Fruit fly (Drosophila melanogaster): Measurements from ENCODE around the gene CG32191.

CG32191 gene

DNA sequence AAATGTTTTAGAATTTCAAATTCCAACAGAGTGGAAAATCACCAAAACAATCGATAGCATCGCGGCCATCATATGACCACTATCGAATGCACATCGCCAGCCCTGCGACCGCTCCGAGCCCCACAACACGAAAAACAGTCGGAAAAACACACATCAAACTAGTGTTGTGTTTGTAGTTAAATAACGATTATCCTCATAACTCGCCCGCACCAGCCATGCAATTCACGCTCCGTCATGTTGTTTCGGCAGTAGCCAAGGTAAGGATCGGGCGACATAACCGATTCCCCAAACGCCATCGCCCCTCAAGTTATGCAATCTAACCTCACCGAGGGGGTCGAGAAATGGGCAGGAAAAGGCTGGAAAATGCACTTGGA, 38.0 kb upstream of the CG32191 start (continued):
- TF ChIP-seq CG4730 (GFP tag; IDR thresholded peaks at IDR 0.05) (no peak), zen (tag; optimal IDR thresholded peaks at IDR 0.05) (no peak), E2f1 (GFP tag; IDR thresholded peaks at IDR 0.05) (no peak), dm (GFP tag; optimal IDR thresholded peaks at IDR 0.05) (no peak), grn (GFP tag; optimal IDR thresholded peaks at IDR 0.05) (no peak), CG5953 (GFP tag; IDR thresholded peaks at IDR 0.05) (no peak), bowl (GFP tag; IDR thresholded peaks at IDR 0.05) (no peak), CG17912 (GFP tag; optimal IDR thresholded peaks at IDR 0.05) (no peak), pnt (GFP tag; optimal IDR thresholded peaks at IDR 0.05) (no peak), Rx (GFP tag; IDR thresholded peaks at IDR 0.05) (no peak), ap (GFP tag; IDR thresholded peaks at IDR 0.05) (no peak), fd3F (GFP tag; optimal IDR thresholded peaks at IDR 0.05) (no peak), Hmr (GFP tag; optimal IDR thresholded peaks at IDR 0.05) (no peak), Dfd (GFP tag; optimal IDR thresholded peaks at IDR 0.05) (no peak), Opbp (GFP tag; IDR thresholded peaks at IDR 0.05; ENCODE audit: partially characterized antibody) (peak; percentile 84; the same call in 2 of the 3 replicates), chn (GFP tag; optimal IDR thresholded peaks at IDR 0.05) (peak; percentile 29), z (GFP tag; IDR thresholded peaks at IDR 0.05) (no peak), CTCF (GFP tag; optimal IDR thresholded peaks at IDR 0.05) (no peak), MBD-R2 (GFP tag; IDR thresholded peaks at IDR 0.05) (peak; percentile 29; the same call in 1 of the 2 replicates), da (GFP tag; optimal IDR thresholded peaks at IDR 0.05) (no peak), Hr39 (optimal IDR thresholded peaks at IDR 0.05) (no peak), CG17328 (GFP tag; IDR thresholded peaks at IDR 0.05) (no peak), CG17186 (GFP tag; optimal IDR thresholded peaks at IDR 0.05) (no peak), hbn (GFP tag; IDR thresholded peaks at IDR 0.05; ENCODE audit: partially characterized antibody) (peak; percentile 52), CG14860 (GFP tag; IDR thresholded peaks at IDR 0.05; ENCODE audit: partially characterized antibody) (peak; percentile 29; the same call in 1 of the 3 replicates), Optix (GFP tag; IDR thresholded peaks at IDR 0.05) (no peak), CG7786 (GFP tag; optimal IDR thresholded peaks at IDR 0.05) (no peak), Jarid2 (GFP tag; optimal IDR thresholded peaks at IDR 0.05) (no peak), CG30020 (tag; optimal IDR thresholded peaks at IDR 0.05) (no peak), CG43689 (GFP tag; IDR thresholded peaks at IDR 0.05) (no peak), CG11723 (GFP tag; optimal IDR thresholded peaks at IDR 0.05) (no peak), Hr3 (GFP tag; optimal IDR thresholded peaks at IDR 0.05) (no peak), crc (GFP tag; optimal IDR thresholded peaks at IDR 0.05) (no peak), CG9932 (GFP tag; IDR thresholded peaks at IDR 0.05) (peak; percentile 66), CHES-1-like (GFP tag; optimal IDR thresholded peaks at IDR 0.05) (no peak), onecut (GFP tag; IDR thresholded peaks at IDR 0.05) (no peak), CG1602 (GFP tag; optimal IDR thresholded peaks at IDR 0.05) (no peak), pho (GFP tag; optimal IDR thresholded peaks at IDR 0.05) (no peak), sens (GFP tag) (peak; percentile 76), CG6175 (GFP tag; IDR thresholded peaks at IDR 0.05) (no peak), CG7987 (GFP tag; optimal IDR thresholded peaks at IDR 0.05) (no peak), CG6765 (GFP tag; optimal IDR thresholded peaks at IDR 0.05) (no peak), eve (GFP tag; optimal IDR thresholded peaks at IDR 0.05) (no peak), CG3281 (GFP tag; optimal IDR thresholded peaks at IDR 0.05) (no peak), CG2129 (GFP tag; IDR thresholded peaks at IDR 0.05; ENCODE audit: partially characterized antibody) (peak; percentile 54), CG2199 (GFP tag; IDR thresholded peaks at IDR 0.05) (no peak), caup (GFP tag; optimal IDR thresholded peaks at IDR 0.05; ENCODE audit: severe bottlenecking) (no peak), CG9876 (GFP tag; optimal IDR thresholded peaks at IDR 0.05) (no peak), CG15011 (GFP tag; optimal IDR thresholded peaks at IDR 0.05) (no peak), Scr (GFP tag; IDR thresholded peaks at IDR 0.05; ENCODE audit: partially characterized antibody) (peak; percentile 74), CG8359 (GFP tag; optimal IDR thresholded peaks at IDR 0.05; ENCODE audit: borderline replicate concordance) (no peak), CG1603 (tag; optimal IDR thresholded peaks at IDR 0.05) (no peak), shn (GFP tag; optimal IDR thresholded peaks at IDR 0.05) (peak; percentile 10), CG14014 (GFP tag; IDR thresholded peaks at IDR 0.05) (no peak)

Data from whole organism, embryonic.